Fruit fly (Drosophila melanogaster) whole organism, prepupa: ENCODE measurements around the gene CG5160.

ENCODE experiments used
- CG10669 ChIP-seq: fragments of 200-800 bp; sonication (Bioruptor generic); optimal IDR thresholded peaks from 3 replicates; lab custom pipeline; 2018; ENCODE audit warnings: missing biosample characterization, mild to moderate bottlenecking, missing genetic modification characterization, moderate library complexity
- topi ChIP-seq: fragments of 200-800 bp; sonication (Bioruptor generic); optimal IDR thresholded peaks from 3 replicates; lab custom pipeline; 2016; ENCODE audit warnings: missing biosample characterization, missing genetic modification characterization

DNA sequence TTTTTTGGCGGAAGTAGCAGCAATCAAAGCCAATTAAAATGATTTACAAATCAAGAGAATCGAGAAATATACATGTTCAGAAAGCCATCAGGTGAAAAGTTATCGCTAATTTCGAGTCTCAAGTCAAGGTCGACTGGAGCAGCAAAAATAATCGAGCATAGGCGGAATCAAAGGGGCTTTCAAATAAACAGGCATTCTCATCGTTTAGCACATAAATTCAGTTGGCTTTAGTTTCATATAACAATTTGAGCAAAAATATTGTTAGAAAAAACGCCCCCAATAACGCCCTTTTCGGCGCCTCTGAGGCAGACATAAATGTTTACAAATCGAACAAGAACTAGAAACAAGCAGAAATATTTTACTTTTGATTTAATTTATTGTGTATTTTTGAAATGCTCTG, 804 bp downstream of the CG5160 start:
- TF ChIP-seq topi (GFP tag; lab: Kevin White, UChicago), result no peak
- TF ChIP-seq CG10669 (GFP tag; lab: Kevin White, UChicago), result no peak
